Worm (Caenorhabditis elegans) whole organism, mixed stage, embryonic: ENCODE measurements around the gene ain-1.

Experiments
- ceh-39 ChIP-seq: fragments of 150-350 bp; optimal IDR thresholded peaks from 2 replicates; lab custom pipeline; 2014; ENCODE audit warnings: missing biosample characterization, missing genetic modification characterization
- ces-1 ChIP-seq: fragments of 150-350 bp; optimal IDR thresholded peaks from 2 replicates; lab custom pipeline; 2014; ENCODE audit warnings: missing biosample characterization, missing genetic modification reagents, missing genetic modification characterization
- elt-1 ChIP-seq: sonication (generic microtip); optimal IDR thresholded peaks from 2 replicates; lab custom pipeline; 2017; ENCODE audit warnings: missing genetic modification characterization, mild to moderate bottlenecking, missing compliant biosample characterization, antibody characterized with exemption, moderate library complexity, borderline replicate concordance; ENCODE audit not compliant: insufficient read depth
- lin-13 ChIP-seq: fragments of 150-350 bp; optimal IDR thresholded peaks from 2 replicates; lab custom pipeline; 2014; ENCODE audit warnings: missing biosample characterization, missing genetic modification characterization
- nhr-2 ChIP-seq: fragments of 150-350 bp; optimal IDR thresholded peaks from 2 replicates; lab custom pipeline; 2014; ENCODE audit warnings: missing biosample characterization, missing genetic modification characterization
- nhr-237 ChIP-seq: fragments of 150-350 bp; optimal IDR thresholded peaks from 2 replicates; lab custom pipeline; 2014; ENCODE audit warnings: missing biosample characterization, missing genetic modification characterization
- nhr-28 ChIP-seq: fragments of 150-350 bp; optimal IDR thresholded peaks from 2 replicates; lab custom pipeline; 2014; ENCODE audit warnings: missing biosample characterization, missing genetic modification characterization
- pha-4 ChIP-seq: fragments of 150-350 bp; optimal IDR thresholded peaks from 2 replicates; lab custom pipeline; 2018; ENCODE audit warnings: missing biosample characterization, missing genetic modification reagents, missing genetic modification characterization
- snpc-4 ChIP-seq: fragments of 150-350 bp; optimal IDR thresholded peaks from 2 replicates; lab custom pipeline; 2014; ENCODE audit warnings: missing biosample characterization, missing genetic modification characterization
- unc-39 ChIP-seq: fragments of 150-350 bp; optimal IDR thresholded peaks from 2 replicates; lab custom pipeline; 2014; ENCODE audit warnings: missing biosample characterization, missing genetic modification characterization
- unc-62 ChIP-seq: fragments of 150-350 bp; optimal IDR thresholded peaks from 2 replicates; lab custom pipeline; 2014; ENCODE audit warnings: missing biosample characterization, missing genetic modification reagents, missing genetic modification characterization

ce11 chrX:16590803-16591202, 22.4 kb upstream of the ain-1 start:
- TF ChIP-seq nhr-2 (tag; lab: Kevin White, UChicago) = no peak
- peak; percentile 9 for TF ChIP-seq lin-13 (tag; lab: Kevin White, UChicago)
- no peak for TF ChIP-seq nhr-28 (tag; lab: Kevin White, UChicago)
- no peak for TF ChIP-seq unc-39
- TF ChIP-seq ces-1 = peak; percentile 1
- TF ChIP-seq unc-62 (GFP tag; lab: Kevin White, UChicago) = peak; percentile 29
- no peak for TF ChIP-seq snpc-4 (tag; lab: Kevin White, UChicago)
- no peak for TF ChIP-seq ceh-39 (tag; lab: Kevin White, UChicago)
- peak; percentile 21 for TF ChIP-seq pha-4 (tag; lab: Kevin White, UChicago)
- TF ChIP-seq elt-1 (tag; lab: Kevin White, UChicago) = no peak
- no peak for TF ChIP-seq nhr-237 (tag; lab: Kevin White, UChicago)
